Worm (Caenorhabditis elegans): ENCODE results near the gene F17C8.3.
A peak's percentile ranks its signal among the peaks of the same experiment; 100 is the strongest.

Gene F17C8.3

DNA sequence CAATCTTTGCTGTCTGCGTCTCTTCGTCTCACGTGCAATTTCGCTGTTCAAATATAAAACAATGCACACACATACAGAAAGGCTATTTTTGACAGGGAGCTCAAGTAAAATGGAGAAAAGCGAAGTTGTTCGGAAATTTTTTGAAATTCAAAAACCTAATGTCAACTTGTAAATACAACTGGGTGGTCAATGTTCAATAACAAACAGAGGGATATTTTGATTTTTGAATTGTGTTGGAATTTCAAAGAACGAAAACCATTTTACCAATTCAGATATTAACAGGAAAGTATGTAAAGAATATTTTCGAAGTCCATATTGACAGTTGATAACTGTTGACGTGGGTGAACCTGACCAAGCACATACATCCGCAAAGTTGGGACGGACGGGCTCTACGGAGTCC, 43.4 kb upstream of the F17C8.3 start, which contains the start of gene tag-243:
Gene tag-243, minus strand, starts transcription at position 101 of the 400 bp plus-strand sequence.
- TF ChIP-seq daf-16 (GFP tag; optimal IDR thresholded peaks at IDR 0.05) (no peak), daf-16 (tag; optimal IDR thresholded peaks at IDR 0.05) (no peak), lin-13 (GFP tag; optimal IDR thresholded peaks at IDR 0.05) (no peak), nhr-25 (tag; optimal IDR thresholded peaks at IDR 0.05; ENCODE audit: borderline replicate concordance, insufficient read depth) (no peak), duxl-1 (tag; optimal IDR thresholded peaks at IDR 0.05; ENCODE audit: poor library complexity) (no peak), F49E8.2 (tag; optimal IDR thresholded peaks at IDR 0.05; ENCODE audit: borderline replicate concordance) (no peak), nhr-77 (tag; optimal IDR thresholded peaks at IDR 0.05) (no peak), skn-1 (tag; optimal IDR thresholded peaks at IDR 0.05) (no peak), egl-27 (tag; optimal IDR thresholded peaks at IDR 0.05) (no peak), php-3 (GFP tag; IDR thresholded peaks at IDR 0.05) (no peak), dve-1 (tag; optimal IDR thresholded peaks at IDR 0.05; ENCODE audit: insufficient read depth) (no peak), F26F4.8 (GFP tag; conservative IDR thresholded peaks at IDR 0.05) (no peak)

DNA sequence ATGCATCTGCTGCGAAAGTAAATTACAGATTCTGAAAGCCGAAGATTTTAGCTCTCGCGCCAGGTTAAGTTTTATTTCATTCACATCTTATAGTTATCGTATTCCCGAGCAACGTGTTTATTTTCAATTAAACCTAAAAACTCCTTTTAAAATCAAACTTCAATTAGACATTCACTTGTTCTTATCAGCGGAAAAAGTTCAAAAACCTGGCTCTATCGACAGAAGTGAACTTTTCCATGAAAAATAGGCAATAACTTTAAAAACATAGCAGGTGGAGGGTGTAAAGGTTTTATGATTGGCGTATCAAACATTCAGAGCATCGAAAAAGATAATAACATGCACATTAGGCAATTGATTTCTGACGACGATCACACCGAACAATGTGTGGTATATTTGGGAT, 42.8 kb upstream of the F17C8.3 start, which contains the start of gene ppat-1:
Gene ppat-1, plus strand, starts transcription at position 316 of the 400 bp plus-strand sequence.
- TF ChIP-seq aha-1 (tag): peak; percentile 75
- TF ChIP-seq php-3 (GFP tag; IDR thresholded peaks at IDR 0.05): 0 out of 2 replicates have a peak, but pooled peaks have one; percentile 14
- TF ChIP-seq T26A8.4 (GFP tag; IDR thresholded peaks at IDR 0.05): no peak
- TF ChIP-seq daf-16 (GFP tag; optimal IDR thresholded peaks at IDR 0.05): no peak
- peak; percentile 73 for TF ChIP-seq daf-16 (tag; optimal IDR thresholded peaks at IDR 0.05)
- no peak for TF ChIP-seq T20F7.1 (GFP tag; optimal IDR thresholded peaks at IDR 0.05)

ce11 chrIII:4689595-4689994, 42.1 kb upstream of the F17C8.3 start:
- TF ChIP-seq lin-29 (GFP tag; IDR thresholded peaks at IDR 0.05): 0 out of 2 replicates have a peak, but pooled peaks have one; percentile 14
- TF ChIP-seq unc-62 (GFP tag; optimal IDR thresholded peaks at IDR 0.05 in 1 of 2): no peak
- no peak for TF ChIP-seq unc-62 (tag; optimal IDR thresholded peaks at IDR 0.05)
- no peak for TF ChIP-seq nhr-25 (tag; optimal IDR thresholded peaks at IDR 0.05; ENCODE audit: borderline replicate concordance, insufficient read depth)
- TF ChIP-seq D1046.2 (GFP tag; IDR thresholded peaks at IDR 0.05): peak; percentile 84
- TF ChIP-seq hlh-30 (tag; optimal IDR thresholded peaks at IDR 0.05; ENCODE audit: insufficient read depth): peak; percentile 87
- TF ChIP-seq dpl-1 (GFP tag; optimal IDR thresholded peaks at IDR 0.05): peak; percentile 60
- peak; percentile 51 for TF ChIP-seq nhr-6 (tag; optimal IDR thresholded peaks at IDR 0.05)
- TF ChIP-seq daf-19 (GFP tag; conservative IDR thresholded peaks at IDR 0.05): peak; percentile 89
- TF ChIP-seq mep-1 (tag; optimal IDR thresholded peaks at IDR 0.05): peak; percentile 79
- no peak for TF ChIP-seq skn-1 (tag; optimal IDR thresholded peaks at IDR 0.05)
- no peak for TF ChIP-seq nhr-237 (tag; optimal IDR thresholded peaks at IDR 0.05)
- TF ChIP-seq ceh-44 (GFP tag; IDR thresholded peaks at IDR 0.05): peak; percentile 90
- TF ChIP-seq nhr-10 (tag; optimal IDR thresholded peaks at IDR 0.05): no peak
- peak; percentile 70 to 80 for TF ChIP-seq daf-16 (GFP tag; optimal IDR thresholded peaks at IDR 0.05)
- peak; percentile 68 for TF ChIP-seq daf-16 (tag; optimal IDR thresholded peaks at IDR 0.05)
- TF ChIP-seq F44E2.7 (GFP tag; IDR thresholded peaks at IDR 0.05): peak; percentile 78; the same call in 1 of the 2 replicates
- no peak for TF ChIP-seq fos-1 (tag; optimal IDR thresholded peaks at IDR 0.05)
- peak; percentile 87 for TF ChIP-seq mes-2 (tag; optimal IDR thresholded peaks at IDR 0.05; ENCODE audit: poor library complexity, severe bottlenecking)
- no peak for TF ChIP-seq ZK337.2 (GFP tag; IDR thresholded peaks at IDR 0.05)
- peak; percentile 80 for TF ChIP-seq hmg-1.1 (GFP tag; IDR thresholded peaks at IDR 0.05)
- 0 out of 2 replicates have a peak, but pooled peaks have one; percentile 34 for TF ChIP-seq saeg-2 (GFP tag; IDR thresholded peaks at IDR 0.05)
- peak; percentile 93 for TF ChIP-seq dmd-8 (GFP tag; IDR thresholded peaks at IDR 0.05)
- TF ChIP-seq php-3 (GFP tag; IDR thresholded peaks at IDR 0.05): peak; percentile 55
- TF ChIP-seq ces-1 (GFP tag; optimal IDR thresholded peaks at IDR 0.05): no peak
- TF ChIP-seq lin-39 (tag; optimal IDR thresholded peaks at IDR 0.05): no peak
- peak; percentile 56 for TF ChIP-seq zfp-2 (tag; optimal IDR thresholded peaks at IDR 0.05)
- TF ChIP-seq F49E8.2 (tag; optimal IDR thresholded peaks at IDR 0.05; ENCODE audit: borderline replicate concordance): peak; percentile 75
- no peak for TF ChIP-seq ceh-82 (tag; optimal IDR thresholded peaks at IDR 0.05)
- TF ChIP-seq nhr-48 (tag; optimal IDR thresholded peaks at IDR 0.05): peak; percentile 77
- TF ChIP-seq F10B5.3 (tag; optimal IDR thresholded peaks at IDR 0.05): peak; percentile 60
- TF ChIP-seq nhr-102 (tag; optimal IDR thresholded peaks at IDR 0.05): peak; percentile 59
- peak; percentile 91 for TF ChIP-seq vab-7 (GFP tag; IDR thresholded peaks at IDR 0.05)
- TF ChIP-seq jun-1 (tag; optimal IDR thresholded peaks at IDR 0.05): peak; percentile 28
- peak; percentile 1 to 80 for TF ChIP-seq lsy-2 (tag; optimal IDR thresholded peaks at IDR 0.05)
- TF ChIP-seq mxl-2 (GFP tag; conservative IDR thresholded peaks at IDR 0.05): 0 out of 2 replicates have a peak, but pooled peaks have one; percentile 66
- TF ChIP-seq aly-2 (tag; optimal IDR thresholded peaks at IDR 0.05): peak; percentile 40

Data from whole organism, L4 larva.